Fruit fly (Drosophila melanogaster) whole organism, adult: Measurements from ENCODE around the gene sau.

Source experiments
- CG11617 ChIP-seq: fragments of 200-800 bp; sonication (Bioruptor generic); optimal IDR thresholded peaks from 2 replicates; lab custom pipeline; 2017; ENCODE audit warnings: mild to moderate bottlenecking, missing biosample characterization, missing genetic modification reagents, missing genetic modification characterization
- CG12768 ChIP-seq: fragments of 200-800 bp; sonication (Bioruptor generic); optimal IDR thresholded peaks from 2 replicates; lab custom pipeline; 2017; ENCODE audit warnings: missing biosample characterization, missing genetic modification characterization, mild to moderate bottlenecking, moderate library complexity, missing genetic modification reagents
- CG14711 ChIP-seq: fragments of 200-800 bp; sonication (Bioruptor generic); optimal IDR thresholded peaks from 2 replicates; lab custom pipeline; 2018; ENCODE audit warnings: missing biosample characterization, mild to moderate bottlenecking, missing genetic modification characterization, moderate library complexity
- CG1620 ChIP-seq: fragments of 200-800 bp; sonication (Bioruptor generic); optimal IDR thresholded peaks from 2 replicates; lab custom pipeline; 2016; ENCODE audit warnings: missing biosample characterization, missing genetic modification characterization
- CG33017 ChIP-seq: fragments of 200-800 bp; sonication (Bioruptor generic); optimal IDR thresholded peaks from 2 replicates; lab custom pipeline; 2018; ENCODE audit warnings: missing biosample characterization, mild to moderate bottlenecking, missing genetic modification characterization, moderate library complexity
- CG5204 ChIP-seq: fragments of 200-800 bp; sonication (Bioruptor generic); optimal IDR thresholded peaks from 2 replicates; lab custom pipeline; 2016; ENCODE audit warnings: missing biosample characterization, missing genetic modification characterization
- CG7045 ChIP-seq: fragments of 200-800 bp; sonication (Bioruptor generic); optimal IDR thresholded peaks from 2 replicates; lab custom pipeline; 2017; ENCODE audit warnings: missing biosample characterization, mild to moderate bottlenecking, missing genetic modification characterization
- CG7101 ChIP-seq: fragments of 200-800 bp; sonication (Bioruptor generic); optimal IDR thresholded peaks from 2 replicates; lab custom pipeline; 2018; ENCODE audit warnings: missing biosample characterization, mild to moderate bottlenecking, missing genetic modification characterization, moderate library complexity
- Clk ChIP-seq: fragments of 200-800 bp; sonication (Bioruptor generic); optimal IDR thresholded peaks from 2 replicates; lab custom pipeline; 2017; ENCODE audit warnings: missing biosample characterization, missing genetic modification characterization
- Crg-1 ChIP-seq: fragments of 200-800 bp; sonication (Bioruptor generic); optimal IDR thresholded peaks from 2 replicates; lab custom pipeline; 2016; ENCODE audit warnings: missing biosample characterization, missing genetic modification characterization
- Hr96 ChIP-seq: fragments of 200-800 bp; sonication (Bioruptor generic); optimal IDR thresholded peaks from 2 replicates; lab custom pipeline; 2016; ENCODE audit warnings: missing biosample characterization, missing genetic modification characterization
- Mnt ChIP-seq: fragments of 200-800 bp; sonication (Bioruptor generic); optimal IDR thresholded peaks from 2 replicates; lab custom pipeline; 2016; ENCODE audit warnings: missing biosample characterization, mild to moderate bottlenecking, missing genetic modification characterization
- bab1 ChIP-seq: fragments of 200-800 bp; sonication (Bioruptor generic); optimal IDR thresholded peaks from 3 replicates; lab custom pipeline; 2019; ENCODE audit warnings: missing biosample characterization, mild to moderate bottlenecking, missing genetic modification characterization, moderate library complexity
- cic ChIP-seq: fragments of 200-800 bp; sonication (Bioruptor generic); optimal IDR thresholded peaks from 2 replicates; lab custom pipeline; 2017; ENCODE audit warnings: missing biosample characterization, mild to moderate bottlenecking, missing genetic modification characterization, moderate library complexity
- cnc ChIP-seq, 2 experiments: fragments of >200 bp; optimal IDR thresholded peaks; 2 replicates each; lab custom pipeline; 2017
- kay ChIP-seq: fragments of 200-800 bp; sonication (Bioruptor generic); peaks from one replicate; lab custom pipeline; 2016; ENCODE audit warnings: missing biosample characterization, missing genetic modification characterization, borderline replicate concordance
- ovo ChIP-seq: fragments of 200-800 bp; sonication (Bioruptor generic); optimal IDR thresholded peaks from 2 replicates; lab custom pipeline; 2016; ENCODE audit warnings: missing biosample characterization, missing genetic modification characterization
- pad ChIP-seq: fragments of 200-800 bp; sonication (Bioruptor generic); optimal IDR thresholded peaks from 3 replicates; lab custom pipeline; 2017; ENCODE audit warnings: missing biosample characterization, missing genetic modification characterization, mild to moderate bottlenecking, moderate library complexity, missing genetic modification reagents
- tj ChIP-seq: fragments of 200-800 bp; sonication (Bioruptor generic); optimal IDR thresholded peaks from 3 replicates; lab custom pipeline; 2017; ENCODE audit warnings: missing biosample characterization, mild to moderate bottlenecking, missing genetic modification characterization, moderate library complexity
- toe ChIP-seq: fragments of 200-800 bp; sonication (Bioruptor generic); optimal IDR thresholded peaks from 2 replicates; lab custom pipeline; 2016; ENCODE audit warnings: missing biosample characterization, missing genetic modification characterization

Gene sau

DNA sequence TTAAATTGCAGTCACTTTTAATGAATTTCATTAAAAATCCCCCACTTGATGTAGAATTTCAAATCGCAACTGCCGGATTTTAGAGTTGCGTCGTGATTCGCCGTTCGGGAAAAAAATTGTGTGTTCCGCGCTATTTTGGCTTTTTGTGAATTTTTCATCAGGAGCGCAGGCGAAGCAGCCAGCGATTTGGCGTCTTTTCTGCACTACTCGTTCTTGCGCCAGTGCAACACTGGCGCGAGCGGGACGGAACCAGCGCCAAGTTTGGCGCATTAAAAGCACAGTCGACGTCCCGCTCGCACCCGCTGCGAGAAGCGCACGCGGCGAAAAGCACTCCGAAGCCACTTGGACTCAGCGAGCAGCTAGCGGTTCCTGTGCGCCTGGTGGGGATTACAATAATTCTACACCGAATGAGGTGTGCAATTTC, 32.8 kb upstream of the sau start:
- TF ChIP-seq toe (peak; percentile 54), CG7045 (peak; percentile 29), CG12768 (GFP tag; lab: Kevin White, UChicago) (peak; percentile 47), CG5204 (GFP tag; lab: Kevin White, UChicago) (no peak), cnc (optimal IDR thresholded peaks at IDR 0.05; lab: Kevin White, UChicago) (no peak), CG33017 (tag; lab: Kevin White, UChicago) (peak; percentile 16), CG1620 (peak; percentile 76), cic (GFP tag; lab: Kevin White, UChicago) (peak; percentile 95), bab1 (GFP tag; lab: Kevin White, UChicago) (peak; percentile 85), Mnt (peak; percentile 99), Hr96 (peak; percentile 83), CG7101 (peak; percentile 39), ovo (peak; percentile 82), kay (no peak), Clk (peak; percentile 3), Crg-1 (GFP tag; lab: Kevin White, UChicago) (peak; percentile 52), tj (GFP tag; lab: Kevin White, UChicago) (peak; percentile 92), CG11617 (GFP tag; lab: Kevin White, UChicago) (peak; percentile 43), pad (GFP tag; lab: Kevin White, UChicago) (peak; percentile 86), CG14711 (tag; lab: Kevin White, UChicago) (peak; percentile 92)

DNA sequence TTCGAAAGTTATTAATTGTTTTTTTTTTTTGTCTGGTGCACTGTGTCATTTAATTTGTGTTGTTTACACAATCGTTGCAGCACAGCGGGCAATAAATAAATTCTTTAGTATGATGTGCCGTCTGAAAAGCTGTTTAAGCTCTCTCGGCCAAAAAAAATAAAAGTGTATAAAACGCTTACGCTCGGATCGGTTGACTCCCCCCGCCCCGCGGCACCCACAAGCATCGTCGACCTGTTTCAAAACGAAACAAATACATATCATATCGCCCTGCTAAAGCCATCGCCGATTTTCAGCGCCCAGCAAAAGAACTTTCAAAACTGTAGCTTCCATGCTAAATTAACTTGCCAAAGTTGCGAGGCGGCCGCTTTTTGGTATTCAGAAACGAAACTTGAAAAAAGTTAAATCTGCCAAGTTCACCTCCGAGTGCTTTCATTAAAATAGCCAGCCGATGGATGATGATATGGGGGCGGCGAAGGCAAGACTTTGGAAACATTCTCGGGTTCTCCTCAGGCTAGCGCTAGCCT, 31.8 kb upstream of the sau start:
- TF ChIP-seq tj (GFP tag; lab: Kevin White, UChicago) (peak; percentile 38), toe (no peak)

DNA sequence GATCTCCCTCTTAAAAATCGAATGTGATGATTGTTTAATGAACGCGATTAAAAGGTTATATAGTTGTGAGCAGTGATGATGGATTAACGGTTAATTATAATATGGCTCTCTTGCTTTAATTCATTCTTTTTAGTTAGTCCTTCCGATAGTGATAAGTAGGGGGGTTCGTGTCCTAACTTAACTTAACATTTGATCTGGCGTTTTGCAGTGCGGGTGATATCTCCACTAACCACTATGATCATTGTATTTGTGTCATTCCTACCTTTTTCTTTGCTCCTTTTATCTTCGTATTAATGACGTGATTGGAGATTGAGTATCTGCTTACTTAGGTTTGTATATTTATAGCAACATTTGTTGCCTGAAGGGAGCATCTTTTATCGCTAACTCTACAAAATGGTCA, 30.8 kb upstream of the sau start:
- TF ChIP-seq Clk = no peak
- TF ChIP-seq pad (GFP tag; lab: Kevin White, UChicago) = peak; percentile 89

DNA sequence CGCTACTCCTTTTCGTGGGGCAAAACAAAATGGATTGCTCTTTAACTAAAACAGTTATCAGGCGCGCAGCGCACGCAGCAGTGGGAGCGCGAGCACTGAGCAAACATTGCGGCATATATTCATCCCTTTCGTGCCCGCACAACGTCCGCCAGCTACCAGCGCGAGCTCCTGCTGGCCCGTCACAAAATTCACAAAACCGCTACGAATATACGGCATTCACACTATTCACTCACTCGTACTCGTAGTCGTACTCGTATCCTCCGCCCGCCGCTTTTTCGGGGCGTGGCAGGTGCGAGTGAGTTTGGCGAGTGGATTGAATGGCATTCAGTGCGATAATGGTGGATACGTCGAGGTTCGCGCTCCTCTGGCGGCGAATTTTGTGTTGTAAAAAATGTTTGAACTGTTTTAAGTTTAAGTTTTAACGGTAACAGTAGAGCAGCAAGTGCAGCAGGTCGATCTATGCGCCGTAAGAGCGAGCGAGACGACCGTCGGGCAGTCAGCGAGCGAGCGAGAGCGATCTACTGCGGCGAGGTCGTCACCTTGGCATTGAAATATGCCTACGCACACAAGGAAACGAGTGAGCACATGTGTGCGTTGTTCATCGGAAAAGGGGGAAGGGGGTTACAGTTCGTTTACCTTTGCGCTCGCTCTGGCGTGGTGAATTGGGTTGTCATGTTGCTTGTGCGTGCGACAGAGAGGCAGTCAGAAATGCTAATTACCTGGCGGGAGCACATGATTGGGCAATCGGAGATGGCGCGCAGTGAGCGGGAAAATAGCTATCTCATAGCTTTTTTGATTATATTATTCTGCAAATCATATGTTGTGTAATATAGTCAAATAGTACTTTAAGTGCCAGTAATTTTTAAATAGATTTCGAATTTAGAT, 29.3 kb upstream of the sau start:
- TF ChIP-seq cnc (optimal IDR thresholded peaks at IDR 0.05; lab: Kevin White, UChicago) (peak; percentile 28 to 68), pad (GFP tag; lab: Kevin White, UChicago) (peak; percentile 97), CG12768 (GFP tag; lab: Kevin White, UChicago) (peak; percentile 74), CG5204 (GFP tag; lab: Kevin White, UChicago) (peak; percentile 35), bab1 (GFP tag; lab: Kevin White, UChicago) (peak; percentile 37), CG33017 (tag; lab: Kevin White, UChicago) (peak; percentile 45), tj (GFP tag; lab: Kevin White, UChicago) (peak; percentile 98), ovo (peak; percentile 94), Crg-1 (GFP tag; lab: Kevin White, UChicago) (peak; percentile 44), Hr96 (peak; percentile 49), toe (peak; percentile 44), Mnt (peak; percentile 99), Clk (no peak), CG11617 (GFP tag; lab: Kevin White, UChicago) (peak; percentile 53), CG1620 (peak; percentile 17), kay (peak; percentile 67), cic (GFP tag; lab: Kevin White, UChicago) (peak; percentile 99), CG7045 (no peak), CG7101 (peak; percentile 44), CG14711 (tag; lab: Kevin White, UChicago) (peak; percentile 32)

DNA sequence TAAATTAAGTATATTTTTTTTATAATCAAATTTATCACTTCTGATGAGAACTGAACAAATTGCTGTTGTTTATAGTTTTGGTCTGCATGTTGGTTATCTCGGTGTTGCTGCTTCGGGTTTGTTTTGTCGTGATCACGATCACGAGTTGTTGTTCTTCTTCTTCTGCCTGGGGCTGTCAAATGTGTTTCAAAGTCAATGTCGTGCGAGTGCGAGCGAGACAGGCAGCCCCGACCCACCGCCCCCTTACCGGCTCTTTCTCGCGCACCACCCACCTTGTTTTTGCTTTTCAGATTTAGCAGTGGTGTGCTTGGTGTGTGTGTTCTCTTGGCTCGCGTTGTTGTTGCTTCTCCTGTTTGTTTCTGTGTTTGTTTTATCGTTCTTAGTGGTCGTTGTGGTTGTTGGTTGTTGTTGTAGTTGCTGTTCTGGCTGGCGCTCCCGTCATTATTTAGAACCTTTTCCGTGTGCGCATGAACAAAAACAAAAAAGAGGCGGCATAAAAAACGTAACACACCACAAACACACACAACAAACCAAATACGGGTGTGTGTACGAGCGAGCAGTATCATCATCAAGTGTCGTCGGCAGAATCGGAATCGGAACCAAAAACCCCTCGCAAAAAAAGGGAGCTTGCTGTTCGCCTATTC, 28.5 kb upstream of the sau start, which contains the start of gene COX7AL2:
COX7AL2 (minus strand) TSS at position 438 of the 644 bp plus-strand sequence.
- TF ChIP-seq Clk (no peak), CG14711 (tag; lab: Kevin White, UChicago) (no peak), Crg-1 (GFP tag; lab: Kevin White, UChicago) (no peak), kay (peak; percentile 90), tj (GFP tag; lab: Kevin White, UChicago) (no peak), CG33017 (tag; lab: Kevin White, UChicago) (no peak), Hr96 (no peak), cic (GFP tag; lab: Kevin White, UChicago) (peak; percentile 21), CG12768 (GFP tag; lab: Kevin White, UChicago) (peak; percentile 38), cnc (optimal IDR thresholded peaks at IDR 0.05; lab: Kevin White, UChicago) (peak; percentile 25 to 34), CG7101 (no peak)

DNA sequence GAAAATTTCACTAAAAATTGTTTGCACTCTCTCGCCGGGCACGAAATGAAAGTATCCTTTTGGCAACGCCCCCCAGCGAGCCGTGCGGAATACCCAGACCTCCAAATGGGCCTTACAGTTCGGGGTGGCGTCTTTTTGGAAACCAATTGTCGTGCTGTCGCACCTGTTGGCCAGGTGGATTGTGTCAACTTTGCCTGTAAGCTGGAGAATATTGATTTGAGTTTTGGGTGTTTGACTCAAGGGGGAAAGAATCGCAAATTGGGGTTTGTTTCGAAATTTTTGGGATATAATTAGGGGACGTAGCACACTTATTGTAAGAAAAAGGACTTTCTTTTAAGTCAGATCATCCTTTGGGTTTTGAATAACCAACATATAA, 28.0 kb upstream of the sau start:
- TF ChIP-seq CG33017 (tag; lab: Kevin White, UChicago) (no peak), cnc (optimal IDR thresholded peaks at IDR 0.05; lab: Kevin White, UChicago) (no peak), CG11617 (GFP tag; lab: Kevin White, UChicago) (no peak), Clk (no peak), CG5204 (GFP tag; lab: Kevin White, UChicago) (no peak), Crg-1 (GFP tag; lab: Kevin White, UChicago) (no peak), tj (GFP tag; lab: Kevin White, UChicago) (no peak), pad (GFP tag; lab: Kevin White, UChicago) (no peak), Mnt (no peak), ovo (no peak), CG12768 (GFP tag; lab: Kevin White, UChicago) (no peak), CG14711 (tag; lab: Kevin White, UChicago) (no peak), Hr96 (no peak), kay (no peak), toe (no peak), bab1 (GFP tag; lab: Kevin White, UChicago) (no peak), CG1620 (no peak), CG7045 (no peak), cic (GFP tag; lab: Kevin White, UChicago) (no peak)
